Fruit fly (Drosophila melanogaster): Measurements from ENCODE around the gene CG32599.

The CG32599 gene

dm6 chrX:14247035-14247786, 3.7 kb downstream of the CG32599 start, which contains the start of gene mud:
Gene mud (plus strand): TSS chrX:14247732.
- TF ChIP-seq Dll (optimal IDR thresholded peaks at IDR 0.05) = no peak
- no peak for TF ChIP-seq psq (optimal IDR thresholded peaks at IDR 0.05)
- no peak for TF ChIP-seq EcR (GFP tag; optimal IDR thresholded peaks at IDR 0.05)
- no peak for TF ChIP-seq CG8478 (optimal IDR thresholded peaks at IDR 0.05)
- no peak for TF ChIP-seq pan (optimal IDR thresholded peaks at IDR 0.05)
- no peak for TF ChIP-seq usp (GFP tag; optimal IDR thresholded peaks at IDR 0.05)

- TF ChIP-seq psq (optimal IDR thresholded peaks at IDR 0.05) (no peak), Dll (optimal IDR thresholded peaks at IDR 0.05) (no peak), pan (optimal IDR thresholded peaks at IDR 0.05) (no peak)
Observed at dm6 chrX:14260863-14261262, 17.4 kb downstream of the CG32599 start, which contains the start of the genes CG46317 and Tat. Gene CG46317 (plus strand): TSS chrX:14261223. Gene Tat (plus strand): TSS chrX:14261223.

dm6 chrX:14265149-14265548, 21.7 kb downstream of the CG32599 start:
- TF ChIP-seq CG8478 (optimal IDR thresholded peaks at IDR 0.05) (no peak), psq (optimal IDR thresholded peaks at IDR 0.05) (no peak), EcR (GFP tag; optimal IDR thresholded peaks at IDR 0.05) (no peak), Dll (optimal IDR thresholded peaks at IDR 0.05) (no peak), usp (GFP tag; optimal IDR thresholded peaks at IDR 0.05) (no peak), pan (optimal IDR thresholded peaks at IDR 0.05) (no peak)

- no peak for TF ChIP-seq usp (GFP tag; optimal IDR thresholded peaks at IDR 0.05)
- TF ChIP-seq CG8478 (optimal IDR thresholded peaks at IDR 0.05) = no peak
- TF ChIP-seq psq (optimal IDR thresholded peaks at IDR 0.05) = no peak
- no peak for TF ChIP-seq Dll (optimal IDR thresholded peaks at IDR 0.05)
- no peak for TF ChIP-seq pan (optimal IDR thresholded peaks at IDR 0.05)
Observed at dm6 chrX:14266075-14266474, 22.6 kb downstream of the CG32599 start, which contains the start of the genes CG13404 and na. Gene CG13404 (minus strand): TSS chrX:14266250. Gene na (plus strand): TSS chrX:14266367.

dm6 chrX:14277435-14277834, 33.9 kb downstream of the CG32599 start, which contains the start of gene Muc12Ea:
Gene Muc12Ea (plus strand): TSS chrX:14277735.
- no peak for TF ChIP-seq EcR (GFP tag; optimal IDR thresholded peaks at IDR 0.05)
- no peak for TF ChIP-seq psq (optimal IDR thresholded peaks at IDR 0.05)
- no peak for TF ChIP-seq pan (optimal IDR thresholded peaks at IDR 0.05)
- TF ChIP-seq CG8478 (optimal IDR thresholded peaks at IDR 0.05) = no peak
- TF ChIP-seq Dll (optimal IDR thresholded peaks at IDR 0.05) = no peak
- TF ChIP-seq usp (GFP tag; optimal IDR thresholded peaks at IDR 0.05) = no peak

dm6 chrX:14289293-14289692, 45.8 kb downstream of the CG32599 start, which contains the start of gene CG9400:
Gene CG9400 (minus strand): TSS chrX:14289393.
- TF ChIP-seq usp (GFP tag; optimal IDR thresholded peaks at IDR 0.05) = no peak
- TF ChIP-seq CG8478 (optimal IDR thresholded peaks at IDR 0.05) = no peak
- TF ChIP-seq Dll (optimal IDR thresholded peaks at IDR 0.05) = no peak
- no peak for TF ChIP-seq psq (optimal IDR thresholded peaks at IDR 0.05)
- no peak for TF ChIP-seq pan (optimal IDR thresholded peaks at IDR 0.05)
- TF ChIP-seq EcR (GFP tag; optimal IDR thresholded peaks at IDR 0.05) = no peak
